Worm (Caenorhabditis elegans): Measurements from ENCODE around the gene dep-1.

DNA sequence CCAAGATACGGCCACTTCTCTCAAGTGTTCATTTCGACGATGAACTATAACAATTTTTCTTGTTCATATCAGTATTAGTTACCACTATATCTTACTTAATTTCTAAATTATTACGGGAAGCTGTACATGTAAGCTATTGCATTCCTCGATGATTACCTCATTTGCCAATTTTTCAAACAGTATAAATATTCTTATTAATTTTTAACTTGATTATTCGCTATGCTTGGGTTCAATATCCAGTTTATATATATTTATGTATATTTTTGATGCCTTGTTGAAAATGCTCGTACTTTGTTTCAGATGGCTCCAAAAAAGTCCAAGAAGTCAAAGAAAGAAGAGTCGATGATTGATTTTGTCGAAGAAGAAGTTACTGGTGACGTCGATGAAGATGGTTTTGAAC is 25.3 kb downstream of the dep-1 start, which contains the start of gene F44G4.1:
- TF ChIP-seq ceh-90 (tag; optimal IDR thresholded peaks at IDR 0.05) (no peak), aly-2 (tag; optimal IDR thresholded peaks at IDR 0.05) (no peak), lin-35 (GFP tag; optimal IDR thresholded peaks at IDR 0.05) (no peak), pqm-1 (tag; optimal IDR thresholded peaks at IDR 0.05) (no peak), lin-15B (tag; optimal IDR thresholded peaks at IDR 0.05) (no peak), nhr-77 (tag; optimal IDR thresholded peaks at IDR 0.05) (no peak), efl-1 (optimal IDR thresholded peaks at IDR 0.05) (no peak), efl-1 (GFP tag; optimal IDR thresholded peaks at IDR 0.05 in 1 of 2) (no peak), tlp-1 (tag; optimal IDR thresholded peaks at IDR 0.05) (no peak)

Data from whole organism, L1 larva.